Fruit fly (Drosophila melanogaster): Measurements from ENCODE around the gene CG14316.

The CG14316 gene

DNA sequence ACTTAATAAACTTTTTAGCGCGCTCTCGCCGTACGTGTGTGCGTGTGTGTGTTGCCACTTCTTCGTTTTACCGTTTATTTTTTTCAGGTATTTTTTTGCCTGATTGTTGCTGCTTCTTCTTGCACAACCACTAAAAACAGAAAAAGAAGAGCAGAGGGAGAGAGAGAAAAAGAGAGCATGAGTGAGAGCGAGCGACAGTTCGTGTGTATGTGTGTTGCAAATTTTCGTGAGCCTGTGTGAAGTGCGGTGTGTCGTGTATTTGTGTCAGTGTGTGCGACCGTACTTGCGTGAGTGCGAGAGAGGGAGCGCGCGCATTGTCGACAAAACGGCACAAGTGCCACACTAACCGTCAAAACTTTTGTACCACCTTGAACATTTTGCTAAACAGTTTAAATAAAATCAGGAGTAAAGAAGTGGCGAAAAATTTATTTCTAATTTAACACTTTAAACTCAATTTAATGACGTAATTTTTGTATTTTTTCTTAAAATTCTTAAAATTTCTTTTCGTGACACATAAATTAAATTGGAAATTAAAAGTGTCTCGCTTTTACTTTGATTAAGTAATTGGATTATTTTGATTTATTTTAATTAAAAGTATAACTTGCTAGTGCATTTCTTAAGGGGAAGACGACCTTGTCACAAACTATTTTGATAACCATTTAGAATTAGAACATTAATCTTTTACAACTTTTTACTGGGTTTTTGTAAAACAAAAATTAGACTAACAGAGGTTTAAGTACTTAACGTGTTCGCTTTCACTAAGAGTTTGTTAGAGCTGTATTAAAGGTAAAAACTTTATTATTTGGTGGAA lies 45.3 kb downstream of the CG14316 start (continued):
- TF ChIP-seq onecut (GFP tag; IDR thresholded peaks at IDR 0.05) (peak; percentile 42), CrebB (tag; optimal IDR thresholded peaks at IDR 0.05) (peak; percentile 59), CG18262 (tag; optimal IDR thresholded peaks at IDR 0.05) (peak; percentile 79), CG2120 (GFP tag; optimal IDR thresholded peaks at IDR 0.05) (peak; percentile 61), CG8388 (GFP tag; optimal IDR thresholded peaks at IDR 0.05) (peak; percentile 100), Hmx (GFP tag; optimal IDR thresholded peaks at IDR 0.05) (peak; percentile 31), HmgZ (tag; optimal IDR thresholded peaks at IDR 0.05) (peak; percentile 17), oc (tag; optimal IDR thresholded peaks at IDR 0.05) (peak; percentile 58), Ssrp (tag; optimal IDR thresholded peaks at IDR 0.05) (peak; percentile 70), repo (GFP tag; optimal IDR thresholded peaks at IDR 0.05) (no peak), CG2116 (GFP tag; optimal IDR thresholded peaks at IDR 0.05) (peak; percentile 28), Med (GFP tag) (peak; percentile 87), dmrt11E (tag; optimal IDR thresholded peaks at IDR 0.05) (peak; percentile 57), lola (GFP tag; optimal IDR thresholded peaks at IDR 0.05) (peak in 1 of 3 experiments; percentile 75), D (optimal IDR thresholded peaks at IDR 0.05) (no peak), D (GFP tag; optimal IDR thresholded peaks at IDR 0.05) (peak; percentile 26), cato (GFP tag; optimal IDR thresholded peaks at IDR 0.05; ENCODE audit: borderline replicate concordance) (peak; percentile 44), CG7745 (tag; optimal IDR thresholded peaks at IDR 0.05) (peak; percentile 26), CG6689 (GFP tag; IDR thresholded peaks at IDR 0.05) (no peak), Fer3 (tag; optimal IDR thresholded peaks at IDR 0.05) (peak; percentile 35), CG13296 (GFP tag; optimal IDR thresholded peaks at IDR 0.05) (peak; percentile 39), phol (tag; optimal IDR thresholded peaks at IDR 0.05) (peak; percentile 60), CoRest (tag; optimal IDR thresholded peaks at IDR 0.05) (peak; percentile 86), CG12942 (GFP tag; optimal IDR thresholded peaks at IDR 0.05) (peak; percentile 15), CG13424 (tag; optimal IDR thresholded peaks at IDR 0.05) (peak; percentile 68), lab (GFP tag; optimal IDR thresholded peaks at IDR 0.05) (peak; percentile 48), CG16815 (GFP tag; optimal IDR thresholded peaks at IDR 0.05) (peak; percentile 66), Trl (optimal IDR thresholded peaks at IDR 0.05) (peak; percentile 97 to 99), Trl (GFP tag; optimal IDR thresholded peaks at IDR 0.05) (peak; percentile 42), CG6791 (GFP tag; IDR thresholded peaks at IDR 0.05; ENCODE audit: partially characterized antibody) (no peak), Meics (GFP tag; optimal IDR thresholded peaks at IDR 0.05) (peak; percentile 80), CG6654 (GFP tag; optimal IDR thresholded peaks at IDR 0.05) (peak; percentile 36), Atf3 (GFP tag; optimal IDR thresholded peaks at IDR 0.05) (peak; percentile 5), CG9817 (tag; optimal IDR thresholded peaks at IDR 0.05) (peak; percentile 50), cg (GFP tag; optimal IDR thresholded peaks at IDR 0.05) (peak; percentile 99), CG15269 (tag; optimal IDR thresholded peaks at IDR 0.05) (peak; percentile 75), NfI (GFP tag; optimal IDR thresholded peaks at IDR 0.05) (peak; percentile 53), dysf (GFP tag; IDR thresholded peaks at IDR 0.05) (no peak), ac (GFP tag; optimal IDR thresholded peaks at IDR 0.05) (no peak), CG17359 (tag; optimal IDR thresholded peaks at IDR 0.05) (peak; percentile 66), CG14965 (GFP tag; optimal IDR thresholded peaks at IDR 0.05; ENCODE audit: borderline replicate concordance) (no peak), tx (GFP tag; optimal IDR thresholded peaks at IDR 0.05) (peak; percentile 42), caup (GFP tag; optimal IDR thresholded peaks at IDR 0.05; ENCODE audit: severe bottlenecking) (peak; percentile 34), Xbp1 (GFP tag; optimal IDR thresholded peaks at IDR 0.05) (peak; percentile 49), az2 (GFP tag; optimal IDR thresholded peaks at IDR 0.05) (peak; percentile 57), CG4404 (GFP tag; IDR thresholded peaks at IDR 0.05) (no peak), ewg (GFP tag; optimal IDR thresholded peaks at IDR 0.05) (peak; percentile 65), esg (GFP tag; conservative IDR thresholded peaks at IDR 0.05) (no peak)

All from whole organism, embryonic.